Fruit fly (Drosophila melanogaster): ENCODE measurements around the gene CoRest.

Gene CoRest

DNA sequence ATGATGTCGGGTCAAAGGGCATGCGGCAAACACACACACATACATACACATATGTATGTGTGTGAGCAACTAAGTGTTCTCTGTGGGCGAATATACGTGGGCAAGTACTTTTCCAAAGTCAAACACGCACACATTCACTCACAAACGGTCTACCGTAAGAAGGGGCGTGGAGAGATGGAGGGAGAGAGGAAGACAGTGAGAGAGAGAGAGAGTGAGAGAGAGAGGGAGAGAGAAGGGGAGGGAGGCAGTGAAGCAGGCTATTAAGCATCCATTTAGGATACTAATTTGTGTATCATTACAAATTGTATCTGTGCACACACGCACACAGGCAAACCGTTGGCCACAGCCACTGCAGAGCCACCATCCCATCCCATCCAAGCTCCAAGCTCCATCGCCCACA lies 26.7 kb downstream of the CoRest start:
- TF ChIP-seq dsx (GFP tag; optimal IDR thresholded peaks at IDR 0.05; ENCODE audit: poor library complexity, severe bottlenecking), result no peak
- no peak for TF ChIP-seq pdm3 (GFP tag; optimal IDR thresholded peaks at IDR 0.05)
- TF ChIP-seq topi (GFP tag; optimal IDR thresholded peaks at IDR 0.05), result no peak
- no peak for TF ChIP-seq CG9139 (GFP tag; optimal IDR thresholded peaks at IDR 0.05)
- TF ChIP-seq fkh (GFP tag; optimal IDR thresholded peaks at IDR 0.05), result no peak
- TF ChIP-seq CG6808 (GFP tag; optimal IDR thresholded peaks at IDR 0.05), result no peak
- no peak for TF ChIP-seq CG16779 (tag; optimal IDR thresholded peaks at IDR 0.05)
- no peak for TF ChIP-seq CG11902 (GFP tag; optimal IDR thresholded peaks at IDR 0.05)
- no peak for TF ChIP-seq Sox14 (GFP tag; optimal IDR thresholded peaks at IDR 0.05)
- TF ChIP-seq cyc (GFP tag; optimal IDR thresholded peaks at IDR 0.05), result no peak

DNA sequence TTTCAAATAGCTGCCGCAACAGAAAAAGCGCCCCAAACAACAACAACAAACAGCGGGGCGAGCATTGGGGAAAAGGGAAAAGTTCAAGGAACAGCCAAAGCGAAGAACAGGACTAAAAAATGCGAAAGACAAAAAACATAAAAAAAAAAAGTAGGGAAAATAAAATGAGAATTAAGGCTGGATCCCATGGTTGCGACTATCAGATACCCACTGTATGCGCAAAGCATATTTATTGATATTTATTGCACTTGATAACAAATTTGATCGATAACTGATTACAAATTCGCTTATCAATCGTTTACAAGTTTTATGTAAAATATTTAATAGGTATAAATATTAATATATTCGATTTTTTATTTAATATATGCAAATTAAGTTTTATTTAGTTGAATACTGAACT lies 27.8 kb downstream of the CoRest start:
- no peak for TF ChIP-seq Sox102F (GFP tag; optimal IDR thresholded peaks at IDR 0.05)
- no peak for TF ChIP-seq dsx (GFP tag; optimal IDR thresholded peaks at IDR 0.05; ENCODE audit: poor library complexity, severe bottlenecking)
- TF ChIP-seq fd59A (GFP tag; optimal IDR thresholded peaks at IDR 0.05), result no peak
- TF ChIP-seq Hr4 (GFP tag; optimal IDR thresholded peaks at IDR 0.05), result no peak
- TF ChIP-seq acj6 (GFP tag; optimal IDR thresholded peaks at IDR 0.05), result no peak
- TF ChIP-seq CG16779 (tag; optimal IDR thresholded peaks at IDR 0.05), result no peak
- TF ChIP-seq CG4318 (GFP tag; optimal IDR thresholded peaks at IDR 0.05), result no peak
- no peak for TF ChIP-seq topi (GFP tag; optimal IDR thresholded peaks at IDR 0.05)
- no peak for TF ChIP-seq Met (GFP tag; optimal IDR thresholded peaks at IDR 0.05)
- TF ChIP-seq Smox (GFP tag; optimal IDR thresholded peaks at IDR 0.05), result no peak
- TF ChIP-seq CG7368 (GFP tag; optimal IDR thresholded peaks at IDR 0.05), result no peak
- no peak for TF ChIP-seq Ets96B (tag; optimal IDR thresholded peaks at IDR 0.05)

DNA sequence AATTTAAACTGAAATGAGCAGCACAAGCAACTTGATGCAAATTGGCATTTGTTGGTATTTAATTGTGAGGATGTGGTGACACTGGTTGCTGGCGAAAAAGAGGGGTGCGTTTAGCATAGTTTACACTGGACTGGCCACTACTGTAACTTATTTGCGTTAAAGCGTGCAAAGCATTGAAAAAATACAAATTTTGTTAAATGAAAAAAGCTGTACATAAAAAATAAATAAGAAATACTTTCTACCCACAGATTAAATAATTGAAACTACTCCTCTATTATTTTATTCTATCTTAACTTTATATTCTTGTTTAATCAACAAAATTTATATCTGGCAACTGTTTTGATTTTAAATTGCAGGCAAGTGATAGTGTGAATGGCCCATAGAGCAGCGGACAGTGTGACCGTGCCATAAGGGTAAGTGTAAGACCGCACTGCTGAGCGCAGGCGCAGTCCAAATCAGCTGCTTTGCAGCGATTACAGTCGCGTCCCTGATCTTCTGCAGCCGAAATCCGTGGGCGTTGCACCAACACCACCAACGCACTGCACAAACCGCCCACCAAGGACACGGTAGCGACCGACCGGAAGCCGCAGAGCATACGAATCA lies 44.1 kb downstream of the CoRest start, which contains the start of the genes Grip84 and car:
Gene Grip84 (minus strand): TSS at position 51 of the 603 bp plus-strand sequence.
Gene car (plus strand): TSS at position 306 of the 603 bp plus-strand sequence.
- no peak for TF ChIP-seq CG6276 (GFP tag; optimal IDR thresholded peaks at IDR 0.05)
- no peak for TF ChIP-seq Sox14 (GFP tag; optimal IDR thresholded peaks at IDR 0.05)
- TF ChIP-seq CG3032 (tag; optimal IDR thresholded peaks at IDR 0.05), result peak; percentile 73
- no peak for TF ChIP-seq CG6854 (GFP tag; optimal IDR thresholded peaks at IDR 0.05)
- TF ChIP-seq vri (GFP tag; optimal IDR thresholded peaks at IDR 0.05), result no peak
- no peak for TF ChIP-seq CG32006 (GFP tag; optimal IDR thresholded peaks at IDR 0.05)
- no peak for TF ChIP-seq pdm3 (GFP tag; optimal IDR thresholded peaks at IDR 0.05)
- TF ChIP-seq CG31627 (GFP tag; optimal IDR thresholded peaks at IDR 0.05), result peak; percentile 54
- no peak for TF ChIP-seq CG8632 (GFP tag; optimal IDR thresholded peaks at IDR 0.05)
- TF ChIP-seq eg (GFP tag; IDR thresholded peaks at IDR 0.05), result peak; percentile 66
- no peak for TF ChIP-seq CG9139 (GFP tag; optimal IDR thresholded peaks at IDR 0.05)
- no peak for TF ChIP-seq Sox102F (GFP tag; optimal IDR thresholded peaks at IDR 0.05)
- TF ChIP-seq CG16779 (tag; optimal IDR thresholded peaks at IDR 0.05), result no peak
- no peak for TF ChIP-seq CG8119 (GFP tag; IDR thresholded peaks at IDR 0.05)
- no peak for TF ChIP-seq Blimp-1 (GFP tag; optimal IDR thresholded peaks at IDR 0.05)
- no peak for TF ChIP-seq CG6808 (GFP tag; optimal IDR thresholded peaks at IDR 0.05)
- TF ChIP-seq Eip93F (GFP tag; optimal IDR thresholded peaks at IDR 0.05), result no peak
- no peak for TF ChIP-seq CG11762 (GFP tag; optimal IDR thresholded peaks at IDR 0.05; ENCODE audit: insufficient read depth)
- TF ChIP-seq ss (GFP tag; optimal IDR thresholded peaks at IDR 0.05), result no peak
- TF ChIP-seq Lpt (GFP tag; optimal IDR thresholded peaks at IDR 0.05), result no peak
- TF ChIP-seq CG11294 (GFP tag; IDR thresholded peaks at IDR 0.05), result peak; percentile 56; the same call in 1 of the 2 replicates
- TF ChIP-seq achi (GFP tag; optimal IDR thresholded peaks at IDR 0.05), result peak; percentile 49
- TF ChIP-seq Smox (GFP tag; optimal IDR thresholded peaks at IDR 0.05), result no peak
- peak; percentile 90 for TF ChIP-seq Eip78C (GFP tag)
- TF ChIP-seq Met (GFP tag; optimal IDR thresholded peaks at IDR 0.05), result no peak
- TF ChIP-seq Sox15 (GFP tag; optimal IDR thresholded peaks at IDR 0.05), result peak; percentile 66
- TF ChIP-seq esn (GFP tag; optimal IDR thresholded peaks at IDR 0.05), result peak; percentile 61
- TF ChIP-seq CG7368 (GFP tag; optimal IDR thresholded peaks at IDR 0.05), result no peak
- TF ChIP-seq Hr39 (GFP tag; optimal IDR thresholded peaks at IDR 0.05), result peak; percentile 53
- no peak for TF ChIP-seq CG1621 (tag; optimal IDR thresholded peaks at IDR 0.05)
- TF ChIP-seq OdsH (GFP tag; optimal IDR thresholded peaks at IDR 0.05), result no peak
- no peak for TF ChIP-seq svp (GFP tag)
- peak; percentile 69 for TF ChIP-seq Hr4 (GFP tag; optimal IDR thresholded peaks at IDR 0.05)
- no peak for TF ChIP-seq salr (GFP tag; optimal IDR thresholded peaks at IDR 0.05)
- peak; percentile 63 for TF ChIP-seq Gug (GFP tag; IDR thresholded peaks at IDR 0.05)
- TF ChIP-seq Ets96B (tag; optimal IDR thresholded peaks at IDR 0.05), result peak; percentile 51
- no peak for TF ChIP-seq dsx (GFP tag; optimal IDR thresholded peaks at IDR 0.05; ENCODE audit: poor library complexity, severe bottlenecking)
- no peak for TF ChIP-seq CG3919 (GFP tag; optimal IDR thresholded peaks at IDR 0.05)

All from whole organism, prepupa.